Worm (Caenorhabditis elegans) whole organism, L2 larva: ENCODE measurements around the gene fbxa-86.

Experiments
- C34F6.9 ChIP-seq: fragments of 150-350 bp; optimal IDR thresholded peaks from 2 replicates; lab custom pipeline; 2014; ENCODE audit warnings: missing biosample characterization, missing genetic modification characterization
- F13H6.1 ChIP-seq: sonication (generic microtip); optimal IDR thresholded peaks from 2 replicates; lab custom pipeline; 2016; ENCODE audit warnings: missing genetic modification characterization, missing compliant biosample characterization
- R02D3.7 ChIP-seq: fragments of 150-350 bp; optimal IDR thresholded peaks from 2 replicates; lab custom pipeline; 2014; ENCODE audit warnings: missing biosample characterization, missing genetic modification characterization
- Y55F3AM.14 ChIP-seq: fragments of 200-800 bp; sonication (Bioruptor generic); optimal IDR thresholded peaks from 2 replicates; lab custom pipeline; 2018; ENCODE audit warnings: mild to moderate bottlenecking, missing genetic modification characterization, missing compliant biosample characterization
- ZK546.5 ChIP-seq: sonication (generic microtip); optimal IDR thresholded peaks from 2 replicates; lab custom pipeline; 2017; ENCODE audit warnings: missing biosample characterization, missing genetic modification characterization
- alr-1 ChIP-seq: fragments of 150-350 bp; optimal IDR thresholded peaks from 2 replicates; lab custom pipeline; 2014; ENCODE audit warnings: missing biosample characterization, missing genetic modification characterization
- aly-2 ChIP-seq: fragments of 150-350 bp; optimal IDR thresholded peaks from 2 replicates; lab custom pipeline; 2014; ENCODE audit warnings: missing biosample characterization, missing genetic modification characterization
- ama-1 ChIP-seq: fragments of 150-350 bp; optimal IDR thresholded peaks from 2 replicates; lab custom pipeline; 2018; ENCODE audit warnings: inconsistent platforms
- blmp-1 ChIP-seq: sonication (generic microtip); optimal IDR thresholded peaks from 2 replicates; lab custom pipeline; 2017; ENCODE audit warnings: missing genetic modification characterization, mild to moderate bottlenecking, missing compliant biosample characterization, antibody characterized with exemption, moderate library complexity; ENCODE audit not compliant: insufficient read depth
- ceh-16 ChIP-seq: fragments of 150-350 bp; optimal IDR thresholded peaks from 2 replicates; lab custom pipeline; 2014; ENCODE audit warnings: missing biosample characterization, missing genetic modification characterization
- ceh-82 ChIP-seq: fragments of 150-350 bp; optimal IDR thresholded peaks from 2 replicates; lab custom pipeline; 2014; ENCODE audit warnings: missing biosample characterization, missing genetic modification characterization
- crh-2 ChIP-seq: sonication (generic microtip); optimal IDR thresholded peaks from 2 replicates; lab custom pipeline; 2017; ENCODE audit warnings: missing biosample characterization, missing genetic modification characterization
- dmd-4 ChIP-seq: sonication (generic microtip); optimal IDR thresholded peaks from 2 replicates; lab custom pipeline; 2017; ENCODE audit warnings: missing biosample characterization, missing genetic modification characterization
- elt-3 ChIP-seq: sonication (generic microtip); optimal IDR thresholded peaks from 2 replicates; lab custom pipeline; 2017; ENCODE audit warnings: missing biosample characterization, missing genetic modification characterization
- fos-1 ChIP-seq: fragments of 150-350 bp; optimal IDR thresholded peaks from 2 replicates; lab custom pipeline; 2014; ENCODE audit warnings: missing biosample characterization, missing genetic modification characterization
- gmeb-1 ChIP-seq: fragments of 150-350 bp; optimal IDR thresholded peaks from 2 replicates; lab custom pipeline; 2014; ENCODE audit warnings: missing biosample characterization, missing genetic modification characterization
- lin-11 ChIP-seq: fragments of 150-350 bp; sonication (generic microtip); optimal IDR thresholded peaks from 2 replicates; lab custom pipeline; 2014; ENCODE audit warnings: missing biosample characterization, missing genetic modification characterization, inconsistent platforms, mixed read lengths
- lin-13 ChIP-seq: fragments of 150-350 bp; optimal IDR thresholded peaks from 2 replicates; lab custom pipeline; 2014; ENCODE audit warnings: missing biosample characterization, missing genetic modification reagents, missing genetic modification characterization
- lsy-2 ChIP-seq, 2 experiments: fragments of 150-350 bp in 1 of 2; sonication (generic microtip) in 1 of 2; optimal IDR thresholded peaks; 2 replicates each; lab custom pipeline; 2014 to 2017; ENCODE audit warnings: missing biosample characterization in 2 of 2, missing genetic modification characterization in 2 of 2
- mab-5 ChIP-seq: fragments of 150-350 bp; optimal IDR thresholded peaks from 2 replicates; lab custom pipeline; 2014; ENCODE audit warnings: missing biosample characterization, missing genetic modification characterization
- mbf-1 ChIP-seq: sonication (generic microtip); optimal IDR thresholded peaks from 2 replicates; lab custom pipeline; 2017; ENCODE audit warnings: missing biosample characterization, missing genetic modification characterization
- nhr-10 ChIP-seq: sonication (generic microtip); optimal IDR thresholded peaks from 2 replicates; lab custom pipeline; 2017; ENCODE audit warnings: missing biosample characterization, missing genetic modification characterization
- nhr-11 ChIP-seq: fragments of 150-350 bp; optimal IDR thresholded peaks from 2 replicates; lab custom pipeline; 2014; ENCODE audit warnings: missing biosample characterization, missing genetic modification characterization
- nhr-12 ChIP-seq: fragments of 150-350 bp; optimal IDR thresholded peaks from 2 replicates; lab custom pipeline; 2014; ENCODE audit warnings: missing biosample characterization, missing genetic modification characterization
- nhr-129 ChIP-seq: fragments of 150-350 bp; optimal IDR thresholded peaks from 2 replicates; lab custom pipeline; 2014; ENCODE audit warnings: missing biosample characterization, missing genetic modification characterization
- nhr-21 ChIP-seq: fragments of 150-350 bp; optimal IDR thresholded peaks from 2 replicates; lab custom pipeline; 2014; ENCODE audit warnings: missing biosample characterization, missing genetic modification characterization
- nhr-23 ChIP-seq: fragments of 150-350 bp; optimal IDR thresholded peaks from 2 replicates; lab custom pipeline; 2014; ENCODE audit warnings: missing biosample characterization, missing genetic modification reagents, missing genetic modification characterization
- nhr-237 ChIP-seq: fragments of 150-350 bp; optimal IDR thresholded peaks from 2 replicates; lab custom pipeline; 2014; ENCODE audit warnings: missing biosample characterization, missing genetic modification characterization
- nhr-25 ChIP-seq: fragments of 150-350 bp; sonication (generic microtip); optimal IDR thresholded peaks from 3 replicates; lab custom pipeline; 2014; ENCODE audit warnings: missing biosample characterization, missing genetic modification characterization
- nhr-6 ChIP-seq: fragments of 150-350 bp; optimal IDR thresholded peaks from 2 replicates; lab custom pipeline; 2014; ENCODE audit warnings: missing biosample characterization, missing genetic modification characterization
- nhr-77 ChIP-seq: fragments of 150-350 bp; optimal IDR thresholded peaks from 2 replicates; lab custom pipeline; 2014; ENCODE audit warnings: missing biosample characterization, missing genetic modification characterization
- peb-1 ChIP-seq: fragments of 150-350 bp; optimal IDR thresholded peaks from 2 replicates; lab custom pipeline; 2014; ENCODE audit warnings: missing biosample characterization, missing genetic modification characterization
- sem-4 ChIP-seq: fragments of 150-350 bp; optimal IDR thresholded peaks from 2 replicates; lab custom pipeline; 2014; ENCODE audit warnings: missing biosample characterization, missing genetic modification reagents, missing genetic modification characterization
- skn-1 ChIP-seq: sonication (generic microtip); optimal IDR thresholded peaks from 2 replicates; lab custom pipeline; 2017; ENCODE audit warnings: missing biosample characterization, missing genetic modification characterization
- sma-3 ChIP-seq: sonication (generic microtip); optimal IDR thresholded peaks from 2 replicates; lab custom pipeline; 2016; ENCODE audit warnings: missing genetic modification reagents, missing genetic modification characterization, missing compliant biosample characterization
- sma-9 ChIP-seq, 2 experiments: fragments of 150-350 bp in 1 of 2; sonication (generic microtip) in 1 of 2; optimal IDR thresholded peaks; 2 replicates each; lab custom pipeline; 2014 to 2016; ENCODE audit warnings: missing genetic modification characterization in 2 of 2, mild to moderate bottlenecking in 1 of 2, missing biosample characterization in 1 of 2, missing compliant biosample characterization in 1 of 2, missing genetic modification reagents in 1 of 2, moderate library complexity in 1 of 2
- unc-39 ChIP-seq: fragments of 150-350 bp; optimal IDR thresholded peaks from 2 replicates; lab custom pipeline; 2014; ENCODE audit warnings: missing biosample characterization, missing genetic modification characterization
- unc-55 ChIP-seq: fragments of 150-350 bp; sonication (generic microtip); optimal IDR thresholded peaks from 3 replicates; lab custom pipeline; 2014; ENCODE audit warnings: missing biosample characterization, missing genetic modification reagents, missing genetic modification characterization
- zag-1 ChIP-seq: fragments of 150-350 bp; optimal IDR thresholded peaks from 2 replicates; lab custom pipeline; 2014; ENCODE audit warnings: missing biosample characterization, missing genetic modification characterization
- ztf-1 ChIP-seq: fragments of 200-800 bp; sonication (Bioruptor generic); conservative IDR thresholded peaks from 2 replicates; pipeline ENCODE4 v1.3.6; 2022; ENCODE audit warnings: missing genetic modification characterization, missing compliant biosample characterization
- ztf-11 ChIP-seq: sonication (generic microtip); optimal IDR thresholded peaks from 2 replicates; lab custom pipeline; 2017; ENCODE audit warnings: missing biosample characterization, missing genetic modification characterization
- ztf-4 ChIP-seq: fragments of 150-350 bp; optimal IDR thresholded peaks from 2 replicates; lab custom pipeline; 2014; ENCODE audit warnings: missing biosample characterization, missing genetic modification characterization

Gene fbxa-86

ce11 chrIV:4941681-4942080, 3.9 kb upstream of the fbxa-86 start, which contains the start of gene Y9C9A.5:
Y9C9A.5 (plus strand) TSS chrIV:4941981.
- TF ChIP-seq ztf-4 (tag; lab: Kevin White, UChicago) = no peak
- no peak for TF ChIP-seq ztf-1 (GFP tag; lab: Robert Waterston, UW)
- TF ChIP-seq aly-2 = no peak
- no peak for TF ChIP-seq blmp-1 (tag; lab: Kevin White, UChicago)
- no peak for TF ChIP-seq R02D3.7 (tag; lab: Kevin White, UChicago)
- TF ChIP-seq elt-3 = no peak
- TF ChIP-seq mab-5 (tag; lab: Kevin White, UChicago) = no peak
- TF ChIP-seq fos-1 = no peak
- TF ChIP-seq zag-1 = no peak
- no peak for TF ChIP-seq crh-2
- no peak for TF ChIP-seq Y55F3AM.14 (GFP tag; lab: Kevin White, UChicago)
- TF ChIP-seq nhr-237 (tag; lab: Kevin White, UChicago) = no peak
- no peak for TF ChIP-seq nhr-6 (tag; lab: Kevin White, UChicago)
- no peak for TF ChIP-seq skn-1 (tag; lab: Kevin White, UChicago)
- no peak for TF ChIP-seq nhr-10 (tag; lab: Kevin White, UChicago)
- no peak for TF ChIP-seq lin-11
- TF ChIP-seq gmeb-1 (tag; lab: Kevin White, UChicago) = no peak
- TF ChIP-seq nhr-11 (tag; lab: Kevin White, UChicago) = no peak
- no peak for TF ChIP-seq unc-39 (tag; lab: Kevin White, UChicago)
- TF ChIP-seq ceh-16 (tag; lab: Kevin White, UChicago) = no peak

DNA sequence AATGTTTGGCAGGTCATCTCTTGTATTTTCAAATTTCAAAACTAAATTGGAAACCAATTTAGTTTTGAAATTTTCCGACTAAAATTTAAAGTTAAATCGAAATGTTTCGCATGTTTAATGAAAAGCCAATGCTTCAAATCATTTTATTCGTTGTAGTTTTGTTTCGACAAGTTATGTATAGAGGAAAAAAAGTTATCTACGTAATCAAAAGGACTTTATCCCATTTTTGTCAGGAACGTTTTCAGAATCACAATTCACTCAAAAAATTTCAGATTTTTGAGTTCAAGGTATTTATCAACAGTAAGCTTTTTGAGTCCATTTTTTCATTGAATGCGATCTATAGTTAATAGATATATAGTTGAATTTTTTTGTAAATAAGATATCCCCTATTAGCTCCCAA, 851 bp upstream of the fbxa-86 start, which contains the start of gene str-168:
str-168 (plus strand) TSS at position 301 of the 400 bp plus-strand sequence.
- TF ChIP-seq ama-1 (lab: Kevin White, UChicago) = no peak
- TF ChIP-seq lin-13 = no peak
- TF ChIP-seq fos-1 = no peak
- no peak for TF ChIP-seq C34F6.9
- no peak for TF ChIP-seq dmd-4 (tag; lab: Kevin White, UChicago)
- no peak for TF ChIP-seq nhr-6 (tag; lab: Kevin White, UChicago)
- no peak for TF ChIP-seq nhr-129 (tag; lab: Kevin White, UChicago)
- no peak for TF ChIP-seq sma-3 (GFP tag; lab: Kevin White, UChicago)
- TF ChIP-seq ztf-1 (GFP tag; lab: Robert Waterston, UW) = no peak

DNA sequence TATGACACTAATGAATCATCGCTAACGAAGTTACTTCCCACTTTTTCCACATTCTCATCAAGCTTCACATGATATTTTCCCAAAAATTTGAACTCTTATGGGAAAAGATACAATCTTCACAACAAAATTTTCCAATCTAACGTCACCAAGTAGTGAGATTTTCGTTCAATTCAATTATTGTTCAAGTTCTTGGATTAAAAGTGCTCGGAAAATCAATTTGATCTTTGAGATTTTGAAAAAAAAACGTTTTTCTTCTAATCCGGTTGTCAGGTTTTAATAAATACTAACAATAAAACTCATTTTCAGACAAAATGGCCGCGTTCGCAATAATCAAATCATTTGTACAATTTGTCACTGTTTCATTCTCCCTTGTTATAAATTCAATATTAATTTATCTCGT, 3.7 kb downstream of the fbxa-86 start, which contains the start of gene str-153:
str-153 (plus strand) TSS at position 301 of the 400 bp plus-strand sequence.
- TF ChIP-seq F13H6.1 (tag; lab: Kevin White, UChicago) (no peak), blmp-1 (tag; lab: Kevin White, UChicago) (no peak), lsy-2 (tag; optimal IDR thresholded peaks at IDR 0.05; lab: Kevin White, UChicago) (no peak), nhr-237 (tag; lab: Kevin White, UChicago) (no peak), nhr-25 (tag; lab: Kevin White, UChicago) (no peak), lin-13 (no peak), alr-1 (tag; lab: Kevin White, UChicago) (no peak), ztf-1 (GFP tag; lab: Robert Waterston, UW) (no peak), nhr-77 (tag; lab: Kevin White, UChicago) (no peak), zag-1 (no peak), C34F6.9 (no peak), ceh-82 (tag; lab: Kevin White, UChicago) (no peak)
- TF ChIP-seq, all 48 proteins: peak for 0

DNA sequence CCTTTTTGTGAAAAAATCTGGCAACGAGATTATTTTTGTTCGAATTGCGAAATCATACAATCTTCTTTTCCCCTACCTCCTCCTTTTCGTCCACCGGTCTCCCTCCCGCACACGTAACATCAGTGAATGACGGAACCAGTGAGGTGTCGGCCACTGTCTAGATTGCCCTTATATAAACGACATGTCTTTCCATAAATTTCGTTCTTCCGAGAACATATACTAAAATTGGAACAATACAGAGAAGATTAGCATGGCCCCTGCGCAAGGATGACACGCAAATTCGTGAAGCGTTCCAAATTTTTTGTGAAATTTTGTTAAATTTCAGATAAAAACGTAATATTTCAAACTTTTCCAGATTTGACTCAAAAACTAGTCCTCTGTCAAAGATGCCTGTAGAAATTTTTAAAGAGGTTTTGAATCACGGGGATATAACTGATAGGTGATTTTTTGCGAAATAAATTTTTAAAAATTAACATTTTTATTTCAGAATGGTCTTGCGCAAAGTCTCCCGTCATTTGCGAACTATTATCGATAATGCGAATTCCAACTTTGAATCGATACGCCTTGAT, 7.0 kb downstream of the fbxa-86 start:
- TF ChIP-seq blmp-1 (tag; lab: Kevin White, UChicago) (no peak), mbf-1 (tag; lab: Kevin White, UChicago) (no peak), ztf-11 (no peak), mab-5 (tag; lab: Kevin White, UChicago) (no peak), dmd-4 (tag; lab: Kevin White, UChicago) (no peak), skn-1 (tag; lab: Kevin White, UChicago) (no peak), unc-39 (tag; lab: Kevin White, UChicago) (no peak), F13H6.1 (tag; lab: Kevin White, UChicago) (no peak), fos-1 (no peak), nhr-129 (tag; lab: Kevin White, UChicago) (no peak), unc-55 (no peak), lsy-2 (tag; optimal IDR thresholded peaks at IDR 0.05; lab: Kevin White, UChicago) (no peak), nhr-25 (tag; lab: Kevin White, UChicago) (no peak), ztf-4 (tag; lab: Kevin White, UChicago) (no peak), ama-1 (lab: Kevin White, UChicago) (no peak), lin-11 (no peak), sma-3 (GFP tag; lab: Kevin White, UChicago) (peak; percentile 67), R02D3.7 (tag; lab: Kevin White, UChicago) (no peak), peb-1 (tag; lab: Kevin White, UChicago) (no peak), nhr-237 (tag; lab: Kevin White, UChicago) (no peak), nhr-23 (tag; lab: Kevin White, UChicago) (no peak), nhr-10 (tag; lab: Kevin White, UChicago) (no peak), ceh-82 (tag; lab: Kevin White, UChicago) (no peak), sma-9 (GFP tag; optimal IDR thresholded peaks at IDR 0.05; lab: Kevin White, UChicago) (peak; percentile 8), sma-9 (tag; optimal IDR thresholded peaks at IDR 0.05; lab: Kevin White, UChicago) (no peak), C34F6.9 (no peak), ZK546.5 (tag; lab: Kevin White, UChicago) (no peak), elt-3 (no peak), ztf-1 (GFP tag; lab: Robert Waterston, UW) (no peak), ceh-16 (tag; lab: Kevin White, UChicago) (no peak), sem-4 (no peak), nhr-12 (no peak), alr-1 (tag; lab: Kevin White, UChicago) (no peak), nhr-21 (peak; percentile 24), lin-13 (no peak)
